Fruit fly (Drosophila melanogaster) whole organism, embryonic: ENCODE results near the gene CG7432.

Source experiments
- Atf6 ChIP-seq: fragments of 200-800 bp; sonication (Bioruptor generic); IDR thresholded peaks from 2 replicates; pipeline ENCODE4 v1.3.6; 2022; ENCODE audit warnings: missing biosample characterization, missing genetic modification characterization
- B-H2 ChIP-seq: fragments of 200-800 bp; sonication (Bioruptor generic); optimal IDR thresholded peaks from 2 replicates; lab custom pipeline; 2018; ENCODE audit warnings: missing biosample characterization, mild to moderate bottlenecking, missing genetic modification characterization
- CG10274 ChIP-seq: fragments of 200-800 bp; sonication (Bioruptor generic); optimal IDR thresholded peaks from 3 replicates; lab custom pipeline; 2017; ENCODE audit warnings: missing biosample characterization, mild to moderate bottlenecking, missing genetic modification characterization
- CG10959 ChIP-seq: fragments of 200-800 bp; sonication (Bioruptor generic); IDR thresholded peaks from 2 replicates; pipeline ENCODE4 v1.3.6; 2022; ENCODE audit warnings: missing biosample characterization, missing genetic modification characterization
- CG11560 ChIP-seq: fragments of 200-800 bp; sonication (Bioruptor generic); IDR thresholded peaks from 3 replicates; pipeline ENCODE4 v1.3.6; 2022; ENCODE audit warnings: missing biosample characterization, missing genetic modification characterization
- CG12071 ChIP-seq: fragments of 200-800 bp; sonication (Bioruptor generic); optimal IDR thresholded peaks from 3 replicates; lab custom pipeline; 2018; ENCODE audit warnings: missing biosample characterization, mild to moderate bottlenecking, missing genetic modification characterization
- CG12769 ChIP-seq: fragments of 200-800 bp; sonication (Bioruptor generic); optimal IDR thresholded peaks from 2 replicates; lab custom pipeline; 2019; ENCODE audit warnings: missing biosample characterization, mild to moderate bottlenecking, missing genetic modification characterization, moderate library complexity
- CG15601 ChIP-seq: fragments of 200-800 bp; sonication (Bioruptor generic); optimal IDR thresholded peaks from 3 replicates; lab custom pipeline; 2019; ENCODE audit warnings: missing biosample characterization, mild to moderate bottlenecking, missing genetic modification characterization, moderate library complexity
- CG17328 ChIP-seq: fragments of 200-800 bp; sonication (Bioruptor generic); IDR thresholded peaks from 2 replicates; pipeline ENCODE4 v1.3.6; 2022; ENCODE audit warnings: missing biosample characterization, missing genetic modification characterization
- CG17612 ChIP-seq: fragments of 200-800 bp; sonication (Bioruptor generic); IDR thresholded peaks from 2 replicates; pipeline ENCODE4 v1.3.6; 2022; ENCODE audit warnings: missing biosample characterization, missing genetic modification characterization
- CG18599 ChIP-seq: fragments of 200-800 bp; sonication (Bioruptor generic); optimal IDR thresholded peaks from 3 replicates; lab custom pipeline; 2017; ENCODE audit warnings: missing biosample characterization, missing genetic modification characterization, mild to moderate bottlenecking, moderate library complexity, missing genetic modification reagents
- CG2202 ChIP-seq: fragments of 200-800 bp; sonication (Bioruptor generic); optimal IDR thresholded peaks from 2 replicates; lab custom pipeline; 2018; ENCODE audit warnings: missing biosample characterization, mild to moderate bottlenecking, missing genetic modification characterization
- CG32532 ChIP-seq: fragments of 200-800 bp; sonication (Bioruptor generic); IDR thresholded peaks from 2 replicates; pipeline ENCODE4 v1.3.6; 2022; ENCODE audit warnings: missing biosample characterization, missing genetic modification characterization
- CG34224 ChIP-seq: fragments of 200-800 bp; sonication (Bioruptor generic); IDR thresholded peaks from 3 replicates; pipeline ENCODE4 v1.3.6; 2022; ENCODE audit warnings: missing biosample characterization, missing genetic modification characterization; ENCODE audit not compliant: partially characterized antibody
- CG42726 ChIP-seq: fragments of 200-800 bp; sonication (Bioruptor generic); IDR thresholded peaks from 2 replicates; pipeline ENCODE4 v1.3.6; 2022; ENCODE audit warnings: missing biosample characterization, missing genetic modification characterization; ENCODE audit not compliant: partially characterized antibody
- CG43689 ChIP-seq: fragments of 200-800 bp; sonication (Bioruptor generic); IDR thresholded peaks from 2 replicates; pipeline ENCODE4 v1.3.6; 2022; ENCODE audit warnings: missing biosample characterization, missing genetic modification characterization
- CG6254 ChIP-seq: fragments of 200-800 bp; sonication (Bioruptor generic); optimal IDR thresholded peaks from 3 replicates; lab custom pipeline; 2017; ENCODE audit warnings: mild to moderate bottlenecking, missing biosample characterization, missing genetic modification reagents, missing genetic modification characterization
- CG6765 ChIP-seq: fragments of 200-800 bp; sonication (Bioruptor generic); optimal IDR thresholded peaks from 3 replicates; lab custom pipeline; 2017; ENCODE audit warnings: missing biosample characterization, mild to moderate bottlenecking, missing genetic modification characterization
- CG7928 ChIP-seq: fragments of 200-800 bp; sonication (Bioruptor generic); optimal IDR thresholded peaks from 2 replicates; lab custom pipeline; 2017; ENCODE audit warnings: missing biosample characterization, mild to moderate bottlenecking, missing genetic modification characterization
- D19B ChIP-seq: fragments of 200-800 bp; sonication (Bioruptor generic); optimal IDR thresholded peaks from 2 replicates; lab custom pipeline; 2017; ENCODE audit warnings: missing biosample characterization, mild to moderate bottlenecking, missing genetic modification characterization
- Dip3 ChIP-seq: fragments of 200-800 bp; sonication (Bioruptor generic); optimal IDR thresholded peaks from 3 replicates; lab custom pipeline; 2016; ENCODE audit warnings: missing biosample characterization, missing genetic modification characterization
- Dll ChIP-seq: fragments of 200-800 bp; sonication (Bioruptor generic); IDR thresholded peaks from 4 replicates; pipeline ENCODE4 v1.3.6; 2022; ENCODE audit warnings: missing biosample characterization, missing genetic modification characterization; ENCODE audit not compliant: partially characterized antibody
- Gug ChIP-seq: fragments of 200-800 bp; sonication (Bioruptor generic); IDR thresholded peaks from 4 replicates; pipeline ENCODE4 v1.3.6; 2022; ENCODE audit warnings: missing biosample characterization, missing genetic modification characterization
- HLH3B ChIP-seq: fragments of 200-800 bp; sonication (Bioruptor generic); IDR thresholded peaks from 2 replicates; pipeline ENCODE4 v1.3.6; 2022; ENCODE audit warnings: missing biosample characterization, missing genetic modification characterization
- MESR4 ChIP-seq: fragments of 200-800 bp; sonication (Bioruptor generic); optimal IDR thresholded peaks from 2 replicates; lab custom pipeline; 2018; ENCODE audit warnings: missing biosample characterization, mild to moderate bottlenecking, missing genetic modification characterization, moderate library complexity
- Med ChIP-seq: fragments of 200-800 bp; sonication (Bioruptor generic); peaks from one replicate; lab custom pipeline; 2016; ENCODE audit warnings: missing biosample characterization, missing genetic modification characterization, mild to moderate bottlenecking, inconsistent platforms, moderate library complexity
- Mrtf ChIP-seq: fragments of 200-800 bp; sonication (Bioruptor generic); IDR thresholded peaks from 3 replicates; pipeline ENCODE4 v1.3.6; 2022; ENCODE audit warnings: missing biosample characterization, missing genetic modification characterization
- Nf-YC ChIP-seq: fragments of 200-800 bp; optimal IDR thresholded peaks from 3 replicates; lab custom pipeline; 2019; ENCODE audit warnings: missing biosample characterization, mild to moderate bottlenecking, missing genetic modification characterization, moderate library complexity
- Side ChIP-seq: fragments of 200-800 bp; sonication (Bioruptor generic); optimal IDR thresholded peaks from 2 replicates; lab custom pipeline; 2016; ENCODE audit warnings: missing biosample characterization, missing genetic modification characterization
- Stat92E ChIP-seq, 3 experiments: fragments of >200 bp in 2 of 3; fragments of 200-800 bp in 1 of 3; sonication (Bioruptor generic) in 1 of 3; optimal IDR thresholded peaks; 2 replicates each; lab custom pipeline; 2017 to 2019; ENCODE audit warnings: missing biosample characterization in 3 of 3, missing genetic modification characterization in 3 of 3, mild to moderate bottlenecking in 1 of 3, moderate library complexity in 1 of 3
- TFAM ChIP-seq: fragments of 200-800 bp; sonication (Bioruptor generic); optimal IDR thresholded peaks from 2 replicates; lab custom pipeline; 2017; ENCODE audit warnings: missing biosample characterization, missing genetic modification characterization, inconsistent platforms
- Vsx1 ChIP-seq: fragments of 200-800 bp; sonication (Bioruptor generic); optimal IDR thresholded peaks from 2 replicates; lab custom pipeline; 2017; ENCODE audit warnings: missing biosample characterization, mild to moderate bottlenecking, missing genetic modification characterization, missing genetic modification reagents
- crp ChIP-seq, 2 experiments: fragments of 200-800 bp; sonication (Bioruptor generic); optimal IDR thresholded peaks; 2 replicates in 1 of 2; 3 replicates in 1 of 2; lab custom pipeline; 2017; ENCODE audit warnings: missing biosample characterization in 2 of 2, missing genetic modification characterization in 2 of 2, mild to moderate bottlenecking in 1 of 2, moderate library complexity in 1 of 2
- disco-r ChIP-seq: fragments of 200-800 bp; sonication (Bioruptor generic); optimal IDR thresholded peaks from 2 replicates; lab custom pipeline; 2016; ENCODE audit warnings: missing biosample characterization, missing genetic modification characterization
- esg ChIP-seq: fragments of 200-800 bp; sonication (Bioruptor generic); conservative IDR thresholded peaks from 2 replicates; pipeline ENCODE4 v1.3.6; 2022; ENCODE audit warnings: missing biosample characterization, missing genetic modification characterization
- fu2 ChIP-seq: fragments of 200-800 bp; sonication (Bioruptor generic); optimal IDR thresholded peaks from 2 replicates; lab custom pipeline; 2016; ENCODE audit warnings: missing biosample characterization, missing genetic modification characterization
- gro ChIP-seq: fragments of 200-800 bp; sonication (Bioruptor generic); optimal IDR thresholded peaks from 2 replicates; lab custom pipeline; 2016; ENCODE audit warnings: missing biosample characterization, missing genetic modification characterization
- hbn ChIP-seq: fragments of 200-800 bp; sonication (Bioruptor generic); IDR thresholded peaks from 2 replicates; pipeline ENCODE4 v1.3.6; 2022; ENCODE audit warnings: missing biosample characterization, missing genetic modification characterization; ENCODE audit not compliant: partially characterized antibody
- her ChIP-seq: fragments of 200-800 bp; sonication (Bioruptor generic); optimal IDR thresholded peaks from 2 replicates; lab custom pipeline; 2016; ENCODE audit warnings: missing biosample characterization, missing genetic modification characterization
- jigr1 ChIP-seq: fragments of 200-800 bp; sonication (Bioruptor generic); IDR thresholded peaks from 3 replicates; pipeline ENCODE4 v1.3.6; 2022; ENCODE audit warnings: missing biosample characterization, missing genetic modification characterization
- kay ChIP-seq: fragments of 200-800 bp; sonication (Bioruptor generic); optimal IDR thresholded peaks from 2 replicates; lab custom pipeline; 2016; ENCODE audit warnings: missing biosample characterization, missing genetic modification characterization
- maf-S ChIP-seq: fragments of 200-800 bp; sonication (Bioruptor generic); optimal IDR thresholded peaks from 2 replicates; lab custom pipeline; 2016; ENCODE audit warnings: missing biosample characterization, missing genetic modification characterization
- oc ChIP-seq: fragments of 200-800 bp; sonication (Bioruptor generic); optimal IDR thresholded peaks from 2 replicates; lab custom pipeline; 2018; ENCODE audit warnings: missing biosample characterization, mild to moderate bottlenecking, missing genetic modification characterization, moderate library complexity
- rib ChIP-seq: fragments of 200-800 bp; sonication (Bioruptor generic); IDR thresholded peaks from 2 replicates; pipeline ENCODE4 v1.3.6; 2022; ENCODE audit warnings: missing biosample characterization, missing genetic modification characterization
- sd ChIP-seq: fragments of 200-800 bp; sonication (Bioruptor generic); optimal IDR thresholded peaks from 3 replicates; lab custom pipeline; 2018; ENCODE audit warnings: missing biosample characterization, mild to moderate bottlenecking, missing genetic modification characterization, moderate library complexity
- sens ChIP-seq: fragments of 200-800 bp; sonication (Bioruptor generic); peaks from one replicate; lab custom pipeline; 2016; ENCODE audit warnings: missing biosample characterization, missing genetic modification characterization
- so ChIP-seq: fragments of 200-800 bp; sonication (Bioruptor generic); IDR thresholded peaks from 3 replicates; pipeline ENCODE4 v1.3.6; 2022; ENCODE audit warnings: missing biosample characterization, missing genetic modification characterization
- sug ChIP-seq: fragments of 200-800 bp; optimal IDR thresholded peaks from 2 replicates; lab custom pipeline; 2019; ENCODE audit warnings: missing biosample characterization, mild to moderate bottlenecking, missing genetic modification characterization, moderate library complexity
- trem ChIP-seq: fragments of 200-800 bp; optimal IDR thresholded peaks from 3 replicates; lab custom pipeline; 2019; ENCODE audit warnings: missing biosample characterization, mild to moderate bottlenecking, missing genetic modification characterization, moderate library complexity
- ttk ChIP-seq: fragments of 200-800 bp; sonication (Bioruptor generic); IDR thresholded peaks from 2 replicates; pipeline ENCODE4 v2.1.2; 2022; ENCODE audit warnings: missing biosample characterization, missing genetic modification characterization
- zf30C ChIP-seq: fragments of 200-800 bp; sonication (Bioruptor generic); optimal IDR thresholded peaks from 3 replicates; lab custom pipeline; 2018; ENCODE audit warnings: missing biosample characterization, mild to moderate bottlenecking, missing genetic modification characterization

The CG7432 gene

dm6 chr3R:19632685-19633116, 32.1 kb upstream of the CG7432 start, which contains the start of gene CG6231 (continued):
- TF ChIP-seq Atf6 (GFP tag; lab: Robert Waterston, UW) (no peak), sd (tag; lab: Kevin White, UChicago) (no peak), CG32532 (GFP tag; lab: Robert Waterston, UW) (peak; percentile 27; the same call in 1 of the 2 replicates), CG18599 (GFP tag; lab: Kevin White, UChicago) (peak; percentile 25), Gug (GFP tag; lab: Robert Waterston, UW) (no peak; the same call in 3 of the 4 replicates), Stat92E (GFP tag; optimal IDR thresholded peaks at IDR 0.05; lab: Kevin White, UChicago) (no peak), CG43689 (GFP tag; lab: Robert Waterston, UW) (no peak), sug (tag; lab: Kevin White, UChicago) (no peak), hbn (GFP tag; lab: Robert Waterston, UW) (peak; percentile 45; the same call in 1 of the 2 replicates), disco-r (GFP tag; lab: Kevin White, UChicago) (no peak), rib (GFP tag; lab: Robert Waterston, UW) (no peak), zf30C (peak; percentile 18), HLH3B (peak; percentile 25; the same call in 1 of the 2 replicates), CG17612 (GFP tag; lab: Robert Waterston, UW) (no peak), crp (GFP tag; optimal IDR thresholded peaks at IDR 0.05; lab: Kevin White, UChicago) (peak in 1 of 2 experiments; percentile 75), so (peak; percentile 64; the same call in 1 of the 3 replicates), gro (GFP tag; lab: Kevin White, UChicago) (no peak), D19B (GFP tag; lab: Kevin White, UChicago) (no peak), CG7928 (GFP tag; lab: Kevin White, UChicago) (peak; percentile 75), CG15601 (tag; lab: Kevin White, UChicago) (no peak), esg (no peak), ttk (GFP tag; lab: Robert Waterston, UW) (peak; percentile 80), CG17328 (GFP tag; lab: Robert Waterston, UW) (no peak), CG6765 (no peak), Side (GFP tag; lab: Kevin White, UChicago) (no peak), Med (peak; percentile 58), oc (tag; lab: Kevin White, UChicago) (no peak), Dip3 (GFP tag; lab: Kevin White, UChicago) (no peak), CG11560 (tag; lab: Robert Waterston, UW) (no peak), MESR4 (GFP tag; lab: Kevin White, UChicago) (no peak), CG2202 (tag; lab: Kevin White, UChicago) (no peak), fu2 (GFP tag; lab: Kevin White, UChicago) (no peak), trem (tag; lab: Kevin White, UChicago) (no peak), Dll (GFP tag; lab: Robert Waterston, UW) (peak; percentile 41; the same call in 1 of the 4 replicates), Vsx1 (GFP tag; lab: Kevin White, UChicago) (no peak), Nf-YC (tag; lab: Kevin White, UChicago) (peak; percentile 11), Mrtf (GFP tag; lab: Robert Waterston, UW) (no peak), CG12769 (tag; lab: Kevin White, UChicago) (peak; percentile 9), CG42726 (GFP tag; lab: Robert Waterston, UW) (no peak), jigr1 (GFP tag; lab: Robert Waterston, UW) (no peak), CG12071 (no peak), CG34224 (GFP tag; lab: Robert Waterston, UW) (peak; percentile 57), her (GFP tag; lab: Kevin White, UChicago) (no peak), B-H2 (GFP tag; lab: Kevin White, UChicago) (no peak), TFAM (GFP tag; lab: Kevin White, UChicago) (no peak), maf-S (no peak), CG10274 (GFP tag; lab: Kevin White, UChicago) (peak; percentile 84), kay (GFP tag; lab: Kevin White, UChicago) (peak; percentile 8), CG6254 (GFP tag; lab: Kevin White, UChicago) (no peak), CG10959 (GFP tag; lab: Robert Waterston, UW) (no peak), sens (GFP tag; lab: Kevin White, UChicago) (peak; percentile 31)
